Worm (Caenorhabditis elegans) whole organism, mixed stage, embryonic: ENCODE data around the gene memi-1.

Source experiments
- ceh-39 ChIP-seq: fragments of 150-350 bp; optimal IDR thresholded peaks from 2 replicates; lab custom pipeline; 2014; ENCODE audit warnings: missing biosample characterization, missing genetic modification characterization
- cnd-1 ChIP-seq: fragments of 200-800 bp; sonication (Bioruptor generic); optimal IDR thresholded peaks from 2 replicates; lab custom pipeline; 2018; ENCODE audit warnings: mild to moderate bottlenecking, missing genetic modification characterization, missing compliant biosample characterization
- elt-1 ChIP-seq: sonication (generic microtip); optimal IDR thresholded peaks from 2 replicates; lab custom pipeline; 2017; ENCODE audit warnings: missing genetic modification characterization, mild to moderate bottlenecking, missing compliant biosample characterization, antibody characterized with exemption, moderate library complexity, borderline replicate concordance; ENCODE audit not compliant: insufficient read depth
- hlh-1 ChIP-seq: fragments of 150-350 bp; optimal IDR thresholded peaks from 2 replicates; lab custom pipeline; 2014; ENCODE audit warnings: missing biosample characterization, missing genetic modification reagents, missing genetic modification characterization
- lin-13 ChIP-seq: fragments of 150-350 bp; optimal IDR thresholded peaks from 2 replicates; lab custom pipeline; 2014; ENCODE audit warnings: missing biosample characterization, missing genetic modification characterization
- mep-1 ChIP-seq: fragments of 150-350 bp; optimal IDR thresholded peaks from 2 replicates; lab custom pipeline; 2017; ENCODE audit warnings: missing biosample characterization, missing genetic modification reagents, missing genetic modification characterization, inconsistent platforms
- nhr-12 ChIP-seq: fragments of 150-350 bp; optimal IDR thresholded peaks from 2 replicates; lab custom pipeline; 2014; ENCODE audit warnings: missing biosample characterization, missing genetic modification characterization
- nhr-76 ChIP-seq: sonication (generic microtip); optimal IDR thresholded peaks from 2 replicates; lab custom pipeline; 2017; ENCODE audit warnings: missing biosample characterization, missing genetic modification characterization
- sem-2 ChIP-seq: fragments of 200-800 bp; sonication (Bioruptor generic); optimal IDR thresholded peaks from 2 replicates; lab custom pipeline; 2018; ENCODE audit warnings: mild to moderate bottlenecking, missing genetic modification characterization, missing compliant biosample characterization
- ztf-11 ChIP-seq: fragments of 150-350 bp; optimal IDR thresholded peaks from 2 replicates; lab custom pipeline; 2014; ENCODE audit warnings: missing biosample characterization, missing genetic modification characterization

ce11 chrIV:4807219-4807618 lies 47.0 kb upstream of the memi-1 start, which contains the start of gene H06H21.11:
- no peak for TF ChIP-seq sem-2 (GFP tag; lab: Kevin White, UChicago)
- no peak for TF ChIP-seq elt-1
- no peak for TF ChIP-seq nhr-12 (tag; lab: Kevin White, UChicago)
- no peak for TF ChIP-seq nhr-76 (tag; lab: Kevin White, UChicago)
- TF ChIP-seq ztf-11 (tag; lab: Kevin White, UChicago), result no peak
- no peak for TF ChIP-seq mep-1 (tag; lab: Kevin White, UChicago)
- TF ChIP-seq ceh-39 (tag; lab: Kevin White, UChicago), result no peak
- TF ChIP-seq cnd-1 (tag; lab: Kevin White, UChicago), result no peak
- no peak for TF ChIP-seq lin-13 (tag; lab: Kevin White, UChicago)
- no peak for TF ChIP-seq hlh-1 (tag; lab: Kevin White, UChicago)
